Fruit fly (Drosophila melanogaster) whole organism, embryonic: ENCODE data around the gene HipHop.

Source experiments
- ATbp ChIP-seq: fragments of 200-800 bp; sonication (Bioruptor generic); optimal IDR thresholded peaks from 2 replicates; lab custom pipeline; 2017; ENCODE audit warnings: missing biosample characterization, mild to moderate bottlenecking, missing genetic modification characterization, missing genetic modification reagents
- BEAF-32 ChIP-seq: fragments of 200-800 bp; sonication (Bioruptor generic); optimal IDR thresholded peaks from 3 replicates; lab custom pipeline; 2017; ENCODE audit warnings: missing biosample characterization, missing genetic modification characterization, mild to moderate bottlenecking, moderate library complexity, missing genetic modification reagents
- CG10321 ChIP-seq: fragments of 200-800 bp; sonication (Bioruptor generic); IDR thresholded peaks from 2 replicates; pipeline ENCODE4 v1.3.6; 2022; ENCODE audit warnings: missing biosample characterization, missing genetic modification characterization
- CG10543 ChIP-seq: fragments of 200-800 bp; sonication (Bioruptor generic); optimal IDR thresholded peaks from 3 replicates; lab custom pipeline; 2017; ENCODE audit warnings: missing biosample characterization, mild to moderate bottlenecking, missing genetic modification characterization, moderate library complexity
- CG11247 ChIP-seq: fragments of 200-800 bp; sonication (Bioruptor generic); IDR thresholded peaks from 2 replicates; pipeline ENCODE4 v1.3.6; 2022; ENCODE audit warnings: missing biosample characterization, missing genetic modification characterization
- CG11504 ChIP-seq: fragments of 200-800 bp; sonication (Bioruptor generic); optimal IDR thresholded peaks from 3 replicates; lab custom pipeline; 2019; ENCODE audit warnings: missing biosample characterization, mild to moderate bottlenecking, missing genetic modification characterization, moderate library complexity
- CG13296 ChIP-seq: fragments of 200-800 bp; sonication (Bioruptor generic); optimal IDR thresholded peaks from 3 replicates; lab custom pipeline; 2018; ENCODE audit warnings: missing biosample characterization, mild to moderate bottlenecking, missing genetic modification characterization
- CG14710 ChIP-seq: fragments of 200-800 bp; sonication (Bioruptor generic); optimal IDR thresholded peaks from 3 replicates; lab custom pipeline; 2019; ENCODE audit warnings: missing biosample characterization, mild to moderate bottlenecking, missing genetic modification characterization, moderate library complexity
- CG15011 ChIP-seq: fragments of 200-800 bp; sonication (Bioruptor generic); optimal IDR thresholded peaks from 3 replicates; lab custom pipeline; 2018; ENCODE audit warnings: missing biosample characterization, mild to moderate bottlenecking, missing genetic modification characterization
- CG2199 ChIP-seq: fragments of 200-800 bp; sonication (Bioruptor generic); IDR thresholded peaks from 3 replicates; pipeline ENCODE4 v1.3.6; 2022; ENCODE audit warnings: missing biosample characterization, missing genetic modification characterization
- CG3065 ChIP-seq: fragments of 200-800 bp; sonication (Bioruptor generic); optimal IDR thresholded peaks from 2 replicates; lab custom pipeline; 2016; ENCODE audit warnings: missing biosample characterization, missing genetic modification characterization
- CG31388 ChIP-seq: fragments of 200-800 bp; sonication (Bioruptor generic); optimal IDR thresholded peaks from 2 replicates; lab custom pipeline; 2016; ENCODE audit warnings: missing biosample characterization, missing genetic modification characterization
- CG42726 ChIP-seq: fragments of 200-800 bp; sonication (Bioruptor generic); IDR thresholded peaks from 2 replicates; pipeline ENCODE4 v1.3.6; 2022; ENCODE audit warnings: missing biosample characterization, missing genetic modification characterization; ENCODE audit not compliant: partially characterized antibody
- CG6272 ChIP-seq: fragments of 200-800 bp; sonication (Bioruptor generic); IDR thresholded peaks from 2 replicates; pipeline ENCODE4 v1.3.6; 2022; ENCODE audit warnings: missing biosample characterization, missing genetic modification characterization
- CG8290 ChIP-seq, 3 experiments: fragments of 200-800 bp; sonication (Bioruptor generic); optimal IDR thresholded peaks; 2 replicates each; lab custom pipeline; 2016 to 2019; ENCODE audit warnings: missing biosample characterization in 3 of 3, missing genetic modification characterization in 3 of 3, mild to moderate bottlenecking in 2 of 3, moderate library complexity in 1 of 3
- CG8478 ChIP-seq: fragments of >200 bp; optimal IDR thresholded peaks from 2 replicates; lab custom pipeline; 2018
- CG9609 ChIP-seq: fragments of 200-800 bp; sonication (Bioruptor generic); optimal IDR thresholded peaks from 3 replicates; lab custom pipeline; 2016; ENCODE audit warnings: missing biosample characterization, missing genetic modification characterization
- Dfd ChIP-seq, 2 experiments: fragments of >200 bp; optimal IDR thresholded peaks; 2 replicates each; lab custom pipeline; 2017; ENCODE audit warnings: missing biosample characterization in 2 of 2, missing genetic modification characterization in 2 of 2
- Dip3 ChIP-seq: fragments of 200-800 bp; sonication (Bioruptor generic); optimal IDR thresholded peaks from 3 replicates; lab custom pipeline; 2016; ENCODE audit warnings: missing biosample characterization, missing genetic modification characterization
- E2f1 ChIP-seq: fragments of 200-800 bp; sonication (Bioruptor generic); IDR thresholded peaks from 2 replicates; pipeline ENCODE4 v1.3.6; 2022; ENCODE audit warnings: missing biosample characterization, missing genetic modification characterization
- Elba2 ChIP-seq: fragments of 200-800 bp; sonication (Bioruptor generic); optimal IDR thresholded peaks from 3 replicates; lab custom pipeline; 2016; ENCODE audit warnings: missing biosample characterization, missing genetic modification characterization
- Ets97D ChIP-seq: fragments of 200-800 bp; sonication (Bioruptor generic); optimal IDR thresholded peaks from 3 replicates; lab custom pipeline; 2016; ENCODE audit warnings: missing biosample characterization, missing genetic modification characterization
- Fer3 ChIP-seq: fragments of 200-800 bp; sonication (Bioruptor generic); optimal IDR thresholded peaks from 2 replicates; lab custom pipeline; 2018; ENCODE audit warnings: missing biosample characterization, mild to moderate bottlenecking, missing genetic modification characterization, moderate library complexity
- Hr51 ChIP-seq, 2 experiments: fragments of 200-800 bp; sonication (Bioruptor generic); optimal IDR thresholded peaks; 2 replicates in 1 of 2; 3 replicates in 1 of 2; lab custom pipeline; 2016 to 2018; ENCODE audit warnings: missing biosample characterization in 2 of 2, missing genetic modification characterization in 2 of 2, mild to moderate bottlenecking in 1 of 2, moderate library complexity in 1 of 2
- MTF-1 ChIP-seq: fragments of 200-800 bp; sonication (Bioruptor generic); optimal IDR thresholded peaks from 2 replicates; lab custom pipeline; 2018; ENCODE audit warnings: missing biosample characterization, mild to moderate bottlenecking, missing genetic modification characterization, borderline replicate concordance
- Max ChIP-seq: fragments of 200-800 bp; sonication (Bioruptor generic); optimal IDR thresholded peaks from 2 replicates; lab custom pipeline; 2016; ENCODE audit warnings: missing biosample characterization, mild to moderate bottlenecking, missing genetic modification characterization
- Myb ChIP-seq: fragments of 200-800 bp; sonication (Bioruptor generic); optimal IDR thresholded peaks from 2 replicates; lab custom pipeline; 2016; ENCODE audit warnings: missing biosample characterization, missing genetic modification characterization
- Oli ChIP-seq: fragments of 200-800 bp; sonication (Bioruptor generic); optimal IDR thresholded peaks from 2 replicates; lab custom pipeline; 2018; ENCODE audit warnings: missing biosample characterization, mild to moderate bottlenecking, missing genetic modification characterization, moderate library complexity
- Six4 ChIP-seq: fragments of 200-800 bp; sonication (Bioruptor generic); optimal IDR thresholded peaks from 2 replicates; lab custom pipeline; 2016; ENCODE audit warnings: missing biosample characterization, missing genetic modification characterization
- bigmax ChIP-seq: fragments of 200-800 bp; sonication (Bioruptor generic); optimal IDR thresholded peaks from 2 replicates; lab custom pipeline; 2018; ENCODE audit warnings: missing biosample characterization, mild to moderate bottlenecking, missing genetic modification characterization
- chm ChIP-seq: fragments of 200-800 bp; sonication (Bioruptor generic); IDR thresholded peaks from 2 replicates; pipeline ENCODE4 v1.3.6; 2022; ENCODE audit warnings: missing biosample characterization, missing genetic modification characterization
- ci ChIP-seq: fragments of 200-800 bp; sonication (Bioruptor generic); IDR thresholded peaks from 3 replicates; pipeline ENCODE4 v1.3.6; 2022; ENCODE audit warnings: missing biosample characterization, missing genetic modification characterization
- emc ChIP-seq: fragments of 200-800 bp; sonication (Bioruptor generic); optimal IDR thresholded peaks from 2 replicates; lab custom pipeline; 2016; ENCODE audit warnings: missing biosample characterization, missing genetic modification characterization
- ems ChIP-seq: fragments of 200-800 bp; sonication (Bioruptor generic); optimal IDR thresholded peaks from 3 replicates; lab custom pipeline; 2016; ENCODE audit warnings: missing biosample characterization, missing genetic modification characterization
- fd102C ChIP-seq: fragments of 200-800 bp; sonication (Bioruptor generic); optimal IDR thresholded peaks from 2 replicates; lab custom pipeline; 2018; ENCODE audit warnings: missing biosample characterization, mild to moderate bottlenecking, missing genetic modification characterization, moderate library complexity
- fd96Cb ChIP-seq: fragments of 200-800 bp; sonication (Bioruptor generic); optimal IDR thresholded peaks from 2 replicates; lab custom pipeline; 2018; ENCODE audit warnings: missing biosample characterization, mild to moderate bottlenecking, missing genetic modification characterization, moderate library complexity
- gcm2 ChIP-seq: fragments of 200-800 bp; sonication (Bioruptor generic); optimal IDR thresholded peaks from 2 replicates; lab custom pipeline; 2016; ENCODE audit warnings: missing biosample characterization, missing genetic modification characterization
- grau ChIP-seq: fragments of 200-800 bp; optimal IDR thresholded peaks from 3 replicates; lab custom pipeline; 2019; ENCODE audit warnings: missing biosample characterization, mild to moderate bottlenecking, missing genetic modification characterization, moderate library complexity
- gro ChIP-seq: fragments of 200-800 bp; sonication (Bioruptor generic); optimal IDR thresholded peaks from 2 replicates; lab custom pipeline; 2016; ENCODE audit warnings: missing biosample characterization, missing genetic modification characterization
- hkb ChIP-seq, 2 experiments: fragments of 200-800 bp in 1 of 2; fragments of >200 bp in 1 of 2; sonication (Bioruptor generic) in 1 of 2; IDR thresholded peaks in 1 of 2; optimal IDR thresholded peaks in 1 of 2; 2 replicates each; pipeline versions ENCODE4 v1.3.6 to Lab custom; 2017 to 2022; ENCODE audit warnings: missing biosample characterization in 1 of 2, missing genetic modification characterization in 1 of 2
- lab ChIP-seq: fragments of 200-800 bp; sonication (Bioruptor generic); optimal IDR thresholded peaks from 3 replicates; lab custom pipeline; 2017; ENCODE audit warnings: missing biosample characterization, missing genetic modification characterization, mild to moderate bottlenecking, moderate library complexity, missing genetic modification reagents
- odd ChIP-seq: fragments of 200-800 bp; sonication (Bioruptor generic); optimal IDR thresholded peaks from 2 replicates; lab custom pipeline; 2017; ENCODE audit warnings: missing biosample characterization, mild to moderate bottlenecking, missing genetic modification characterization
- pzg ChIP-seq: fragments of 200-800 bp; sonication (Bioruptor generic); optimal IDR thresholded peaks from 3 replicates; lab custom pipeline; 2018; ENCODE audit warnings: missing biosample characterization, mild to moderate bottlenecking, missing genetic modification characterization, moderate library complexity
- sens ChIP-seq: fragments of 200-800 bp; sonication (Bioruptor generic); peaks from one replicate; lab custom pipeline; 2016; ENCODE audit warnings: missing biosample characterization, missing genetic modification characterization
- sisA ChIP-seq: fragments of 200-800 bp; sonication (Bioruptor generic); IDR thresholded peaks from 2 replicates; pipeline ENCODE4 v1.3.6; 2022; ENCODE audit warnings: missing biosample characterization, missing genetic modification characterization
- sna ChIP-seq: fragments of 200-800 bp; sonication (Bioruptor generic); IDR thresholded peaks from 2 replicates; pipeline ENCODE4 v1.3.6; 2022; ENCODE audit warnings: missing biosample characterization, missing genetic modification characterization; ENCODE audit not compliant: partially characterized antibody
- sr ChIP-seq: fragments of 200-800 bp; sonication (Bioruptor generic); IDR thresholded peaks from 3 replicates; pipeline ENCODE4 v1.3.6; 2022; ENCODE audit warnings: missing biosample characterization, missing genetic modification characterization
- trem ChIP-seq: fragments of 200-800 bp; optimal IDR thresholded peaks from 3 replicates; lab custom pipeline; 2019; ENCODE audit warnings: missing biosample characterization, mild to moderate bottlenecking, missing genetic modification characterization, moderate library complexity
- vnd ChIP-seq: fragments of 200-800 bp; sonication (Bioruptor generic); IDR thresholded peaks from 3 replicates; pipeline ENCODE4 v1.3.6; 2022; ENCODE audit warnings: missing biosample characterization, missing genetic modification characterization; ENCODE audit not compliant: partially characterized antibody

Gene HipHop

DNA sequence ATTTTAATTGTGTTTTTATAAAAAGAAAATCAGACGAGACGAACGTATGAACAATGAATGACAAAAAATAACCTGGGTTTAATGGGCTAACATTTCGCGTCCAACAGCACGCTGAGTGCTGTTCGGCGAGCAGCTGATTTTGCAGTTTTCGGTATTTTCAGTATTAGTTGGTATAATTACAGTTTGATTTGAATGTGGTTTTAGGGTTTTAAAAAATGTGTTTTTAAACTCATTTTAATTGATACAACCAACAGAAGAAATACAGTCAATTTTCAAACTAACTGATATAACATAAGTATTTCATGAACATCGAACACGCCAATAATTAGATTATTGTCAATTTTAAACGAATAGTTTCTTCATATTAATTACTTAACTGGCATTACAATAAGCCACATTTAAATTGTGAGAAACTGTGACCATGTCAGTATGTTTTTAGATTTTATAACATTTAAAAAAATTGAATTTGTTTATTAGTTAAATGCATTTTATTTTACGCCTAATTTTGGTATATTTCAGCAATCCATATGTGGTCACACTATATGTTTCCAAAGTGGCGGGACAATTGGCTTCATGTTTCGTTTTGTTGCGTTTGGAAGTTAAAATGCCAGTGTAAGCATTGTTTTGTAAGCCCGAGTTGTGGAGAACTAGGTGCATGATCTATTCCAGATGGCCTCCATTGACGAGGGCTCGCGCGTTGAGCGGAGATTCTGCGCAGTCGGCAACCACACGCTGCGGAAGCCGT is at the start of gene HipHop, which contains the start of gene CG14073:
TSS of gene HipHop (plus strand) at position 534 of the 745 bp plus-strand sequence.
TSS of gene CG14073 (minus strand) at position 38 of the 745 bp plus-strand sequence.
- no peak for TF ChIP-seq ems
- peak; percentile 70 for TF ChIP-seq Myb (GFP tag; lab: Kevin White, UChicago)
- no peak for TF ChIP-seq fd96Cb (tag; lab: Kevin White, UChicago)
- TF ChIP-seq Dip3 (GFP tag; lab: Kevin White, UChicago), result no peak
- TF ChIP-seq CG8478 (lab: Kevin White, UChicago), result no peak
- TF ChIP-seq CG8290 (GFP tag; optimal IDR thresholded peaks at IDR 0.05; lab: Kevin White, UChicago), result no peak
- TF ChIP-seq CG8290 (tag; optimal IDR thresholded peaks at IDR 0.05; lab: Kevin White, UChicago), result no peak
- no peak for TF ChIP-seq Dfd (GFP tag; optimal IDR thresholded peaks at IDR 0.05; lab: Kevin White, UChicago)
- TF ChIP-seq Max, result no peak
- peak; percentile 95 for TF ChIP-seq CG11504 (tag; lab: Kevin White, UChicago)
- TF ChIP-seq chm (GFP tag; lab: Robert Waterston, UW), result no peak
- peak; percentile 22 for TF ChIP-seq BEAF-32 (GFP tag; lab: Kevin White, UChicago)
- no peak for TF ChIP-seq CG10543 (GFP tag; lab: Kevin White, UChicago)
- peak; percentile 43 for TF ChIP-seq pzg (GFP tag; lab: Kevin White, UChicago)
- no peak for TF ChIP-seq CG3065 (GFP tag; lab: Kevin White, UChicago)
- no peak for TF ChIP-seq CG10321 (GFP tag; lab: Robert Waterston, UW)
- TF ChIP-seq emc (GFP tag; lab: Kevin White, UChicago), result no peak
- TF ChIP-seq gcm2, result no peak
- no peak for TF ChIP-seq CG2199
- TF ChIP-seq CG15011 (GFP tag; lab: Kevin White, UChicago), result no peak
- TF ChIP-seq vnd (GFP tag; lab: Robert Waterston, UW), result no peak
- TF ChIP-seq Ets97D (GFP tag; lab: Kevin White, UChicago), result no peak
- TF ChIP-seq MTF-1 (GFP tag; lab: Kevin White, UChicago), result no peak
- peak; percentile 17 for TF ChIP-seq bigmax (GFP tag; lab: Kevin White, UChicago)
- no peak for TF ChIP-seq ATbp (GFP tag; lab: Kevin White, UChicago)
- TF ChIP-seq Fer3 (tag; lab: Kevin White, UChicago), result no peak
- no peak for TF ChIP-seq CG31388
- TF ChIP-seq trem (tag; lab: Kevin White, UChicago), result peak; percentile 35
- TF ChIP-seq E2f1, result no peak
- no peak for TF ChIP-seq CG6272 (GFP tag; lab: Robert Waterston, UW)
- no peak for TF ChIP-seq Hr51 (GFP tag; optimal IDR thresholded peaks at IDR 0.05; lab: Kevin White, UChicago)
- TF ChIP-seq CG42726, result no peak
- TF ChIP-seq sr (GFP tag; lab: Robert Waterston, UW), result no peak
- no peak for TF ChIP-seq CG9609 (GFP tag; lab: Kevin White, UChicago)
- no peak for TF ChIP-seq sisA (GFP tag; lab: Robert Waterston, UW)
- TF ChIP-seq lab, result no peak
- TF ChIP-seq odd (GFP tag; lab: Kevin White, UChicago), result no peak
- TF ChIP-seq Elba2 (GFP tag; lab: Kevin White, UChicago), result no peak
- no peak for TF ChIP-seq hkb (optimal IDR thresholded peaks at IDR 0.05; lab: Kevin White, UChicago)
- TF ChIP-seq hkb (GFP tag; IDR thresholded peaks at IDR 0.05; lab: Robert Waterston, UW), result no peak
- no peak for TF ChIP-seq grau (tag; lab: Kevin White, UChicago)
- TF ChIP-seq sna (GFP tag; lab: Robert Waterston, UW), result no peak
- no peak for TF ChIP-seq gro (GFP tag; lab: Kevin White, UChicago)
- TF ChIP-seq fd102C (GFP tag; lab: Kevin White, UChicago), result no peak
- TF ChIP-seq CG13296 (GFP tag; lab: Kevin White, UChicago), result no peak
- peak; percentile 30 for TF ChIP-seq CG14710 (tag; lab: Kevin White, UChicago)
- TF ChIP-seq ci (GFP tag; lab: Robert Waterston, UW), result no peak
- no peak for TF ChIP-seq Oli (tag; lab: Kevin White, UChicago)
- no peak for TF ChIP-seq CG11247 (GFP tag; lab: Robert Waterston, UW)
- peak; percentile 54 for TF ChIP-seq sens (GFP tag; lab: Kevin White, UChicago)
- TF ChIP-seq Six4 (GFP tag; lab: Kevin White, UChicago), result no peak
